Fruit fly (Drosophila melanogaster) whole organism: Measurements from ENCODE around the gene side-IV.

Source experiments
- Dll ChIP-seq: fragments of >200 bp; optimal IDR thresholded peaks from 2 replicates; lab custom pipeline; 2017
- psq ChIP-seq: fragments of >200 bp; optimal IDR thresholded peaks from 2 replicates; lab custom pipeline; 2017

- TF ChIP-seq Dll (lab: Kevin White, UChicago) (no peak), psq (lab: Kevin White, UChicago) (no peak)
Measured at dm6 chr3R:13401722-13402296, 48.6 kb upstream of the side-IV start, which contains the start of gene GILT1.
